Worm (Caenorhabditis elegans): ENCODE data around the gene Y53C12A.6.

ce11 chrII:9677470-9677869, 40.3 kb downstream of the Y53C12A.6 start:
- no peak for TF ChIP-seq him-1 (tag; optimal IDR thresholded peaks at IDR 0.05)
- no peak for TF ChIP-seq dao-5 (tag; optimal IDR thresholded peaks at IDR 0.05)
- no peak for TF ChIP-seq W03F9.2 (tag; optimal IDR thresholded peaks at IDR 0.05)
